Worm (Caenorhabditis elegans) whole organism, L4 larva: ENCODE data around the gene R13H7.2.

Source experiments
- T26A8.4 ChIP-seq: fragments of 200-800 bp; sonication (Bioruptor generic); IDR thresholded peaks from 2 replicates; pipeline ENCODE4 v1.3.6; 2022; ENCODE audit warnings: missing genetic modification characterization, missing compliant biosample characterization
- Y5F2A.4 ChIP-seq: fragments of 200-800 bp; sonication (Bioruptor generic); optimal IDR thresholded peaks from 2 replicates; lab custom pipeline; 2018; ENCODE audit warnings: mild to moderate bottlenecking, missing genetic modification characterization, missing compliant biosample characterization
- egl-27 ChIP-seq: sonication (generic microtip); optimal IDR thresholded peaks from 3 replicates; lab custom pipeline; 2017; ENCODE audit warnings: missing biosample characterization, missing genetic modification reagents, missing genetic modification characterization
- hlh-30 ChIP-seq: sonication (generic microtip); optimal IDR thresholded peaks from 2 replicates; lab custom pipeline; 2017; ENCODE audit warnings: antibody characterized with exemption, mild to moderate bottlenecking, missing genetic modification characterization, missing compliant biosample characterization; ENCODE audit not compliant: insufficient read depth
- nhr-28 ChIP-seq: fragments of 150-350 bp; optimal IDR thresholded peaks from 2 replicates; lab custom pipeline; 2014; ENCODE audit warnings: missing biosample characterization, missing genetic modification characterization
- snpc-4 ChIP-seq: fragments of 150-350 bp; optimal IDR thresholded peaks from 2 replicates; lab custom pipeline; 2014; ENCODE audit warnings: missing biosample characterization, missing genetic modification characterization
- spr-1 ChIP-seq: sonication (generic microtip); optimal IDR thresholded peaks from 2 replicates; lab custom pipeline; 2016; ENCODE audit warnings: mild to moderate bottlenecking, missing genetic modification characterization, missing compliant biosample characterization
- unc-62 ChIP-seq, 3 experiments: fragments of 150-350 bp in 1 of 3; sonication (generic microtip); optimal IDR thresholded peaks in 2 of 3; peaks in 1 of 3; 1 replicate in 1 of 3; 2 replicates in 2 of 3; lab custom pipeline; 2014 to 2017; ENCODE audit warnings: missing biosample characterization in 3 of 3, missing genetic modification characterization in 3 of 3, missing genetic modification reagents in 3 of 3, missing genotype in 1 of 3
- ztf-11 ChIP-seq: fragments of 150-350 bp; optimal IDR thresholded peaks from 2 replicates; lab custom pipeline; 2014; ENCODE audit warnings: missing biosample characterization, missing genetic modification characterization

- TF ChIP-seq snpc-4 (tag; lab: Kevin White, UChicago) (no peak), egl-27 (tag; lab: Kevin White, UChicago) (no peak), Y5F2A.4 (GFP tag; lab: Kevin White, UChicago) (no peak), nhr-28 (tag; lab: Kevin White, UChicago) (no peak), spr-1 (no peak), T26A8.4 (GFP tag; lab: Robert Waterston, UW) (no peak), hlh-30 (no peak), unc-62 (GFP tag; optimal IDR thresholded peaks at IDR 0.05 in 1 of 2; lab: Kevin White, UChicago) (peak in 1 of 2 experiments; percentile 94), unc-62 (tag; optimal IDR thresholded peaks at IDR 0.05; lab: Kevin White, UChicago) (no peak), ztf-11 (tag; lab: Kevin White, UChicago) (no peak)
These were observed 27.0 kb downstream of the R13H7.2 start for ce11 chrIV:6832194-6832593.
